Fruit fly (Drosophila melanogaster): ENCODE data around the gene subdued.
A peak's percentile ranks its signal among the peaks of the same experiment; 100 is the strongest.

subdued gene

dm6 chr3R:19671223-19671991 lies 28.9 kb upstream of the subdued start, which contains the start of gene Naam (continued):
- peak; percentile 74 for TF ChIP-seq CG13296 (GFP tag; optimal IDR thresholded peaks at IDR 0.05)
- no peak for TF ChIP-seq yki (optimal IDR thresholded peaks at IDR 0.05)
- peak; percentile 67 for TF ChIP-seq E2f1 (GFP tag; IDR thresholded peaks at IDR 0.05)
- 0 out of 2 replicates have a peak, but pooled peaks have one; percentile 40 for TF ChIP-seq CG14667 (GFP tag; IDR thresholded peaks at IDR 0.05)
- peak; percentile 51 for TF ChIP-seq CG10462 (GFP tag; optimal IDR thresholded peaks at IDR 0.05)
- TF ChIP-seq bigmax (GFP tag; optimal IDR thresholded peaks at IDR 0.05): no peak
- TF ChIP-seq corto (GFP tag; optimal IDR thresholded peaks at IDR 0.05): peak; percentile 23
- TF ChIP-seq Ssrp (tag; optimal IDR thresholded peaks at IDR 0.05): peak; percentile 31
- peak; percentile 77 for TF ChIP-seq Sox102F (GFP tag; optimal IDR thresholded peaks at IDR 0.05)
- TF ChIP-seq CG17912 (GFP tag; optimal IDR thresholded peaks at IDR 0.05): no peak
- TF ChIP-seq Camta (GFP tag; optimal IDR thresholded peaks at IDR 0.05): peak; percentile 74
- TF ChIP-seq CG1602 (GFP tag; optimal IDR thresholded peaks at IDR 0.05): peak; percentile 41
- TF ChIP-seq chn (GFP tag; optimal IDR thresholded peaks at IDR 0.05): peak; percentile 60
- TF ChIP-seq CG8359 (GFP tag; optimal IDR thresholded peaks at IDR 0.05; ENCODE audit: borderline replicate concordance): no peak
- TF ChIP-seq CG7987 (GFP tag; optimal IDR thresholded peaks at IDR 0.05): peak; percentile 64
- peak; percentile 67; the same call in 1 of the 3 replicates for TF ChIP-seq so (GFP tag; IDR thresholded peaks at IDR 0.05)
- TF ChIP-seq CG4282 (GFP tag; optimal IDR thresholded peaks at IDR 0.05): peak; percentile 69
- TF ChIP-seq gt (GFP tag; IDR thresholded peaks at IDR 0.05): no peak
- TF ChIP-seq CG4617 (GFP tag; optimal IDR thresholded peaks at IDR 0.05; ENCODE audit: borderline replicate concordance): peak; percentile 52
- TF ChIP-seq chm (GFP tag; IDR thresholded peaks at IDR 0.05): peak; percentile 73; the same call in 1 of the 2 replicates
- peak; percentile 70; the same call in 1 of the 2 replicates for TF ChIP-seq CG11696 (GFP tag; IDR thresholded peaks at IDR 0.05)
- peak; percentile 93 for TF ChIP-seq lab (GFP tag; optimal IDR thresholded peaks at IDR 0.05)
- TF ChIP-seq CG17361 (GFP tag; IDR thresholded peaks at IDR 0.05): peak; percentile 78
- TF ChIP-seq prd (optimal IDR thresholded peaks at IDR 0.05): no peak
- TF ChIP-seq prd (GFP tag; IDR thresholded peaks at IDR 0.05): peak; percentile 70
- TF ChIP-seq HLH3B (GFP tag; IDR thresholded peaks at IDR 0.05): peak; percentile 66
- no peak for TF ChIP-seq jigr1 (GFP tag; IDR thresholded peaks at IDR 0.05)
- no peak for TF ChIP-seq CG11560 (tag; IDR thresholded peaks at IDR 0.05)
- peak; percentile 57 for TF ChIP-seq CG9437 (GFP tag; optimal IDR thresholded peaks at IDR 0.05)
- TF ChIP-seq CG12391 (tag; optimal IDR thresholded peaks at IDR 0.05): peak; percentile 84
- peak; percentile 79 for TF ChIP-seq B-H2 (GFP tag; optimal IDR thresholded peaks at IDR 0.05)
- TF ChIP-seq fu2 (GFP tag; optimal IDR thresholded peaks at IDR 0.05): peak; percentile 74
- TF ChIP-seq CG16863 (GFP tag; optimal IDR thresholded peaks at IDR 0.05): peak; percentile 74
- TF ChIP-seq zf30C (GFP tag; optimal IDR thresholded peaks at IDR 0.05): no peak
- peak; percentile 73 for TF ChIP-seq shn (GFP tag; optimal IDR thresholded peaks at IDR 0.05)
- peak; percentile 60 for TF ChIP-seq CG7928 (GFP tag; optimal IDR thresholded peaks at IDR 0.05)
- TF ChIP-seq vvl (GFP tag; IDR thresholded peaks at IDR 0.05): peak; percentile 94
- TF ChIP-seq fru (optimal IDR thresholded peaks at IDR 0.05): no peak
- peak; percentile 50 for TF ChIP-seq nerfin-1 (tag; optimal IDR thresholded peaks at IDR 0.05)
- TF ChIP-seq ERR (GFP tag; optimal IDR thresholded peaks at IDR 0.05): peak; percentile 78
- TF ChIP-seq Dref (GFP tag; IDR thresholded peaks at IDR 0.05): no peak
- TF ChIP-seq bsh (GFP tag; optimal IDR thresholded peaks at IDR 0.05): peak in 1 of 2 experiments; percentile 81
- TF ChIP-seq CG15696 (tag; optimal IDR thresholded peaks at IDR 0.05): no peak
- TF ChIP-seq CG14014 (GFP tag; IDR thresholded peaks at IDR 0.05): peak; percentile 80
- peak; percentile 62 for TF ChIP-seq maf-S (GFP tag; optimal IDR thresholded peaks at IDR 0.05)
- no peak for TF ChIP-seq Dfd (GFP tag; optimal IDR thresholded peaks at IDR 0.05)
- TF ChIP-seq emc (GFP tag; optimal IDR thresholded peaks at IDR 0.05): no peak
- peak; percentile 80 for TF ChIP-seq row (GFP tag; IDR thresholded peaks at IDR 0.05)
- no peak for TF ChIP-seq cad (GFP tag; optimal IDR thresholded peaks at IDR 0.05)
- TF ChIP-seq CG10366 (GFP tag; IDR thresholded peaks at IDR 0.05): peak; percentile 71
- no peak for TF ChIP-seq insv (GFP tag; optimal IDR thresholded peaks at IDR 0.05)

Data from whole organism, embryonic.